Worm (Caenorhabditis elegans): ENCODE measurements around the gene F54H12.5.

- TF ChIP-seq lin-15B (tag; optimal IDR thresholded peaks at IDR 0.05) (peak; percentile 60), pha-4 (tag; optimal IDR thresholded peaks at IDR 0.05) (peak; percentile 11), nhr-11 (tag; optimal IDR thresholded peaks at IDR 0.05) (no peak), fkh-2 (tag; optimal IDR thresholded peaks at IDR 0.05) (no peak), fos-1 (tag; optimal IDR thresholded peaks at IDR 0.05) (no peak)
Measured at ce11 chrIII:8009769-8010168, 37.8 kb upstream of the F54H12.5 start, which contains the start of gene cit-1.1.
